Worm (Caenorhabditis elegans): Measurements from ENCODE around the gene Y59H11AM.1.
A peak's percentile ranks its signal among the peaks of the same experiment; 100 is the strongest.

The Y59H11AM.1 gene

DNA sequence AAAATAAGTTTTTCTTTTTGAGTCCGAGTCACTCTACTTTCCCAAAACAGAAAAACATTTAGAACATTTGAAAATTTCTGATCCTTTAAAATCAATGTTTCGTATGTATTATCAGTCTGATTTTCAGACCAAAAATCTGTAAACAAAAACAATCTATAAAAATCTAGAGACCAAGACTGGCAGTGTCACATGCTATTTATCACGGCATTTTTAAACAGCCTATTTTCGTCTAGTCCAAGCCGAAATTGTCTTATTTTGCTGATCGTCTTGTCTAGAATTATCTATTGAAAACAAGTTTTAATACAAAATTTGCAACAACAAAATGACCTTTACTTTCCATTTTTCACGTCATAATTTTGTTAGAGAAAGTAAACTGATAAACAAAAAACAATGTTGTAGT lies 44.7 kb upstream of the Y59H11AM.1 start:
- TF ChIP-seq ZK546.5 (tag; optimal IDR thresholded peaks at IDR 0.05) (no peak), pha-4 (tag; optimal IDR thresholded peaks at IDR 0.05) (peak; percentile 17)

DNA sequence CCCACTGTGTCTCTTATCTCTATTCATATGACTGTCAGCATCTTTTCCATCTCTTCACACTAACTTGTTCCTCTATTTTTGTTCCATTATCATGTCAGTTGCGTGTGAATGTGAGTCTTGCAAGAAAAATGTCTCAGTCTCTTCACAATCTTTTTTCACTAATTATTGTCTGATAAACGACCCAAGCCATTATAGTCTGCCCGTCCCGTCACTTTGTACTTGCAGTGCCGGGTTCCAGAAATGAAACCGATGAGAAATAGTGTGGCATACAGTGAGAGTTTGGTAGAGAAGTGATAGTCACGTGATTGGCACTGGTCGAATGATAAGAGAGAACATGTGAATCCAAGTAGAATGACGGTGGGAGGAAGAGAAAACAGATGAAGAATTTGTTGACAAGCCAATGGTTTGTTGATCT lies 43.6 kb upstream of the Y59H11AM.1 start:
- TF ChIP-seq nhr-237 (tag; optimal IDR thresholded peaks at IDR 0.05) (no peak), ztf-4 (tag; optimal IDR thresholded peaks at IDR 0.05) (peak; percentile 19), zag-1 (tag; optimal IDR thresholded peaks at IDR 0.05) (no peak), egl-5 (tag; optimal IDR thresholded peaks at IDR 0.05) (peak; percentile 53), snpc-4 (tag; optimal IDR thresholded peaks at IDR 0.05) (no peak), R02D3.7 (tag; optimal IDR thresholded peaks at IDR 0.05) (peak; percentile 48), aly-2 (tag; optimal IDR thresholded peaks at IDR 0.05) (no peak), nhr-11 (tag; optimal IDR thresholded peaks at IDR 0.05) (peak; percentile 89), eor-1 (tag; optimal IDR thresholded peaks at IDR 0.05) (no peak), ceh-16 (tag; optimal IDR thresholded peaks at IDR 0.05) (no peak), nhr-28 (tag; optimal IDR thresholded peaks at IDR 0.05) (peak; percentile 33), hmg-11 (tag; optimal IDR thresholded peaks at IDR 0.05) (no peak), mml-1 (tag; optimal IDR thresholded peaks at IDR 0.05) (peak; percentile 48), ZK546.5 (tag; optimal IDR thresholded peaks at IDR 0.05) (no peak), nhr-77 (tag; optimal IDR thresholded peaks at IDR 0.05) (peak; percentile 57), pha-4 (tag; optimal IDR thresholded peaks at IDR 0.05) (peak; percentile 68), mdl-1 (tag; optimal IDR thresholded peaks at IDR 0.05) (peak; percentile 86), nhr-67 (tag; optimal IDR thresholded peaks at IDR 0.05) (no peak), ztf-11 (tag; optimal IDR thresholded peaks at IDR 0.05) (no peak), fos-1 (tag; optimal IDR thresholded peaks at IDR 0.05) (peak; percentile 59), jun-1 (tag; optimal IDR thresholded peaks at IDR 0.05) (peak; percentile 95), ceh-82 (tag; optimal IDR thresholded peaks at IDR 0.05) (no peak), daf-12 (tag; optimal IDR thresholded peaks at IDR 0.05) (peak; percentile 8), nhr-76 (tag; optimal IDR thresholded peaks at IDR 0.05) (peak; percentile 23), ceh-28 (tag; optimal IDR thresholded peaks at IDR 0.05) (peak; percentile 64), nhr-23 (tag; optimal IDR thresholded peaks at IDR 0.05) (peak; percentile 83), pqm-1 (tag; optimal IDR thresholded peaks at IDR 0.05) (peak; percentile 97), nhr-12 (tag; optimal IDR thresholded peaks at IDR 0.05) (no peak), fkh-10 (GFP tag; optimal IDR thresholded peaks at IDR 0.05) (no peak), unc-62 (GFP tag; optimal IDR thresholded peaks at IDR 0.05) (peak; percentile 79), elt-3 (tag; optimal IDR thresholded peaks at IDR 0.05) (peak; percentile 25 to 95 (median 30)), tbx-2 (tag; optimal IDR thresholded peaks at IDR 0.05) (peak; percentile 78), skn-1 (tag; optimal IDR thresholded peaks at IDR 0.05) (no peak), lsy-12 (tag; optimal IDR thresholded peaks at IDR 0.05) (peak; percentile 78), elt-1 (tag; optimal IDR thresholded peaks at IDR 0.05) (no peak), sea-2 (GFP tag; optimal IDR thresholded peaks at IDR 0.05) (no peak), lin-39 (tag; optimal IDR thresholded peaks at IDR 0.05) (no peak), nfya-1 (tag; optimal IDR thresholded peaks at IDR 0.05; ENCODE audit: insufficient read depth) (peak; percentile 70), ceh-9 (tag; optimal IDR thresholded peaks at IDR 0.05) (no peak), fkh-2 (tag; optimal IDR thresholded peaks at IDR 0.05) (no peak), nhr-43 (tag; optimal IDR thresholded peaks at IDR 0.05; ENCODE audit: poor library complexity, severe bottlenecking) (peak; percentile 92), nhr-25 (tag; optimal IDR thresholded peaks at IDR 0.05) (peak; percentile 87), egl-27 (tag; optimal IDR thresholded peaks at IDR 0.05) (peak; percentile 81), elt-2 (tag; optimal IDR thresholded peaks at IDR 0.05) (peak; percentile 100), ama-1 (optimal IDR thresholded peaks at IDR 0.05) (peak; percentile 74), lin-15B (tag; optimal IDR thresholded peaks at IDR 0.05) (no peak), unc-39 (tag; optimal IDR thresholded peaks at IDR 0.05) (no peak)
